Worm (Caenorhabditis elegans): ENCODE results near the gene K02E2.1.

- TF ChIP-seq snpc-4 (tag; optimal IDR thresholded peaks at IDR 0.05) (no peak), unc-62 (GFP tag; optimal IDR thresholded peaks at IDR 0.05) (no peak), nhr-28 (tag; optimal IDR thresholded peaks at IDR 0.05) (no peak), ceh-83 (GFP tag; optimal IDR thresholded peaks at IDR 0.05) (no peak)
These were observed 5.2 kb downstream of the K02E2.1 start, which contains the start of gene grd-11 for ce11 chrV:20356472-20356871.

All from whole organism, mixed stage, embryonic.